Worm (Caenorhabditis elegans) whole organism, midembryonic: ENCODE measurements around the gene C25F9.10.
A peak's percentile ranks its signal among the peaks of the same experiment; 100 is the strongest.

Experiments
- T22C8.4 ChIP-seq: fragments of 200-800 bp; sonication (Bioruptor generic); IDR thresholded peaks from 2 replicates; pipeline ENCODE4 v1.3.6; 2022; ENCODE audit warnings: missing genetic modification characterization, missing compliant biosample characterization
- cog-1 ChIP-seq: sonication (generic microtip); optimal IDR thresholded peaks from 2 replicates; lab custom pipeline; 2016; ENCODE audit warnings: missing genetic modification characterization, missing compliant biosample characterization
- flt-1 ChIP-seq: fragments of 200-800 bp; sonication (Bioruptor generic); IDR thresholded peaks from 2 replicates; pipeline ENCODE4 v1.3.6; 2022; ENCODE audit warnings: missing genetic modification characterization, missing compliant biosample characterization
- klf-2 ChIP-seq: fragments of 200-800 bp; sonication (Bioruptor generic); conservative IDR thresholded peaks from 2 replicates; pipeline ENCODE4 v1.3.6; 2022; ENCODE audit warnings: missing genetic modification reagents, missing genetic modification characterization, missing compliant biosample characterization
- med-1 ChIP-seq: sonication (generic microtip); optimal IDR thresholded peaks from 2 replicates; lab custom pipeline; 2017; ENCODE audit warnings: missing genetic modification characterization, mild to moderate bottlenecking, missing compliant biosample characterization, antibody characterized with exemption, missing genetic modification reagents; ENCODE audit not compliant: insufficient read depth
- ref-1 ChIP-seq: fragments of 200-800 bp; sonication (Bioruptor generic); conservative IDR thresholded peaks from 2 replicates; pipeline ENCODE4 v1.3.6; 2022; ENCODE audit warnings: missing genetic modification reagents, missing genetic modification characterization, missing compliant biosample characterization
- tab-1 ChIP-seq: fragments of 200-800 bp; sonication (Bioruptor generic); IDR thresholded peaks from 2 replicates; pipeline ENCODE4 v1.3.6; 2022; ENCODE audit warnings: missing genetic modification characterization, missing compliant biosample characterization
- ztf-23 ChIP-seq: fragments of 200-800 bp; sonication (Bioruptor generic); IDR thresholded peaks from 2 replicates; pipeline ENCODE4 v1.3.6; 2022; ENCODE audit warnings: missing genetic modification reagents, missing genetic modification characterization, missing compliant biosample characterization
- ztf-29 ChIP-seq: fragments of 200-800 bp; sonication (Bioruptor generic); IDR thresholded peaks from 2 replicates; pipeline ENCODE4 v1.3.6; 2022; ENCODE audit warnings: missing genetic modification reagents, missing genetic modification characterization, missing compliant biosample characterization

C25F9.10 gene

ce11 chrV:19410663-19411062, 5.1 kb downstream of the C25F9.10 start, which contains the start of gene C25F9.5:
TSS of gene C25F9.5 (minus strand) at chrV:19410857.
- TF ChIP-seq ref-1 (no peak), ztf-23 (GFP tag; lab: Robert Waterston, UW) (no peak), klf-2 (GFP tag; lab: Robert Waterston, UW) (no peak), flt-1 (GFP tag; lab: Robert Waterston, UW) (no peak), T22C8.4 (GFP tag; lab: Robert Waterston, UW) (no peak), cog-1 (tag; lab: Kevin White, UChicago) (no peak), ztf-29 (GFP tag; lab: Robert Waterston, UW) (no peak), med-1 (GFP tag; lab: Kevin White, UChicago) (no peak), tab-1 (no peak)

- TF ChIP-seq cog-1 (tag; lab: Kevin White, UChicago) (no peak), flt-1 (GFP tag; lab: Robert Waterston, UW) (no peak), tab-1 (no peak), ref-1 (no peak), klf-2 (GFP tag; lab: Robert Waterston, UW) (no peak), ztf-29 (GFP tag; lab: Robert Waterston, UW) (no peak), T22C8.4 (GFP tag; lab: Robert Waterston, UW) (no peak), med-1 (GFP tag; lab: Kevin White, UChicago) (no peak), ztf-23 (GFP tag; lab: Robert Waterston, UW) (no peak)
Observed at ce11 chrV:19416475-19416874, 10.9 kb downstream of the C25F9.10 start, which contains the start of the genes C25F9.4 and C25F9.9. TSS of gene C25F9.4 (minus strand) at chrV:19416575. TSS of gene C25F9.9 (plus strand) at chrV:19416611.

- TF ChIP-seq T22C8.4 (GFP tag; lab: Robert Waterston, UW) (no peak), ztf-23 (GFP tag; lab: Robert Waterston, UW) (no peak), ref-1 (no peak)
Observed at ce11 chrV:19417836-19418235, 12.3 kb downstream of the C25F9.10 start, which contains the start of gene C25F9.15. TSS of gene C25F9.15 (plus strand) at chrV:19418136.

- TF ChIP-seq ref-1, result no peak
- no peak for TF ChIP-seq flt-1 (GFP tag; lab: Robert Waterston, UW)
Observed at ce11 chrV:19421131-19421530, 15.6 kb downstream of the C25F9.10 start, which contains the start of gene C25F9.2. TSS of gene C25F9.2 (plus strand) at chrV:19421471.

DNA sequence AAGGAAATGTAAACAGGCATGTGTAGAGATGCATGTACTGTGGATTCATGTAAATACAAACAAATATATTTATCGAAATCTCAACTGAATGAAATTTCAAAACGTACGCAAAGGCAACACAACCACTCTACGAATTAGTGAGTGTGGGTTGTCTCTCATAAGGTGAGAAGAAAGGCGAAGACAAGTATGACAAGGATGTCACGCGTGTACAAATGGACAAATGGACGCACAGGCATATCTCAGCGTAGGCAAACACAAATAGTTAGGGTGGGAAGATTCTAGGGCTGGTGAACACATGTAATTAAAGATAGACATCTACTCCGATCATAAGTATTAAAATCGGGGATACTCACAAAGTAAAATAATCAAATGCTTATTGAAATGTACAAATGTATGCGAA, 22.6 kb downstream of the C25F9.10 start:
- TF ChIP-seq med-1 (GFP tag; lab: Kevin White, UChicago) (no peak), tab-1 (no peak), ztf-29 (GFP tag; lab: Robert Waterston, UW) (no peak), T22C8.4 (GFP tag; lab: Robert Waterston, UW) (no peak), ztf-23 (GFP tag; lab: Robert Waterston, UW) (no peak), ref-1 (no peak), klf-2 (GFP tag; lab: Robert Waterston, UW) (no peak), flt-1 (GFP tag; lab: Robert Waterston, UW) (no peak), cog-1 (tag; lab: Kevin White, UChicago) (no peak)

- TF ChIP-seq ztf-23 (GFP tag; lab: Robert Waterston, UW) (no peak), flt-1 (GFP tag; lab: Robert Waterston, UW) (no peak), med-1 (GFP tag; lab: Kevin White, UChicago) (no peak), ztf-29 (GFP tag; lab: Robert Waterston, UW) (no peak), cog-1 (tag; lab: Kevin White, UChicago) (no peak), tab-1 (no peak), T22C8.4 (GFP tag; lab: Robert Waterston, UW) (no peak), klf-2 (GFP tag; lab: Robert Waterston, UW) (no peak)
Observed at ce11 chrV:19428936-19429335, 23.4 kb downstream of the C25F9.10 start.

- TF ChIP-seq flt-1 (GFP tag; lab: Robert Waterston, UW) (no peak), klf-2 (GFP tag; lab: Robert Waterston, UW) (no peak), tab-1 (no peak), ztf-29 (GFP tag; lab: Robert Waterston, UW) (no peak)
Observed at ce11 chrV:19429605-19430004, 24.1 kb downstream of the C25F9.10 start.

DNA sequence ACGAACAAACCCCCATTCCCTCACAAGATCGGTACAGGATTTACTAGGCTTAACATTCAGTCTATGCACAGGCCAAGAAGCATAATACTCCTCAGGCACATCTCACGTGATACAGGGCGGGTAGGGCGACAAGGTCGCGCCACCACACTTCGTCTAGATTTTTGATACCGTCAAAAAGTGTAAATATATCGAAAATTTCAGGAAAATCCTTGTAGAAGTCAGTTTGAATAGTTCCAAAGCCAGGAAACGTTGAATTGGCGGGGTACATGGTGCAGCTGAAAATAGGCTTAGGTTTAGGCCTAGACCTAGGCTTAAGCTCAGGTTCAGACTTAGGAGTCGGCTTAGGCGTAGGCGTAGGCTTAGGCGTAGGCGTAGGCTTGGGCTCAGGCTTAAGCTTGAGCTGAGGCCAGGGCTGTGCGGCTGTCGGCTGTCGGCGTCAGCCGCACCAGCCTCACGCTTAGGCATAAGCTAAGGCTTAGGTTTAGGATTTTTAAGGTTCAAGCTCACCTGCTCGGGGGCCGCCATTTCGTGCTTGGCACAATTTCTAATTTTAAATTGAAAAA, 24.9 kb downstream of the C25F9.10 start:
- TF ChIP-seq ztf-29 (GFP tag; lab: Robert Waterston, UW), result peak; percentile 53; the same call in 1 of the 2 replicates
- TF ChIP-seq klf-2 (GFP tag; lab: Robert Waterston, UW), result no peak
- TF ChIP-seq tab-1, result peak; percentile 70; the same call in 1 of the 2 replicates

ce11 chrV:19431036-19431435, 25.5 kb downstream of the C25F9.10 start, which contains the start of gene srw-85:
TSS of gene srw-85 (minus strand) at chrV:19431136.
- TF ChIP-seq klf-2 (GFP tag; lab: Robert Waterston, UW) (no peak), cog-1 (tag; lab: Kevin White, UChicago) (no peak), ref-1 (no peak), flt-1 (GFP tag; lab: Robert Waterston, UW) (no peak), ztf-23 (GFP tag; lab: Robert Waterston, UW) (no peak), tab-1 (no peak), ztf-29 (GFP tag; lab: Robert Waterston, UW) (no peak), med-1 (GFP tag; lab: Kevin White, UChicago) (no peak), T22C8.4 (GFP tag; lab: Robert Waterston, UW) (no peak)

ce11 chrV:19432030-19432429, 26.5 kb downstream of the C25F9.10 start:
- TF ChIP-seq ztf-29 (GFP tag; lab: Robert Waterston, UW) (no peak), ztf-23 (GFP tag; lab: Robert Waterston, UW) (no peak), klf-2 (GFP tag; lab: Robert Waterston, UW) (no peak), T22C8.4 (GFP tag; lab: Robert Waterston, UW) (no peak), tab-1 (no peak), cog-1 (tag; lab: Kevin White, UChicago) (no peak), med-1 (GFP tag; lab: Kevin White, UChicago) (no peak), flt-1 (GFP tag; lab: Robert Waterston, UW) (no peak), ref-1 (no peak)
